Fruit fly (Drosophila melanogaster): ENCODE data around the gene boss.

Gene boss

dm6 chr3R:25996197-25997005 is 34.6 kb downstream of the boss start, which contains the start of gene CG43116 (continued):
- no peak for TF ChIP-seq gfzf (GFP tag; optimal IDR thresholded peaks at IDR 0.05)
- TF ChIP-seq D19A (tag; optimal IDR thresholded peaks at IDR 0.05) = peak; percentile 89
- peak; percentile 73 to 76 for TF ChIP-seq Pdp1 (GFP tag; optimal IDR thresholded peaks at IDR 0.05)
- TF ChIP-seq HLH4C (GFP tag; IDR thresholded peaks at IDR 0.05; ENCODE audit: partially characterized antibody) = 0 out of 3 replicates have a peak, but pooled peaks have one; percentile 19
- TF ChIP-seq tio (GFP tag; optimal IDR thresholded peaks at IDR 0.05) = peak; percentile 85
- no peak for TF ChIP-seq CG10431 (GFP tag; optimal IDR thresholded peaks at IDR 0.05)
- peak; percentile 90 for TF ChIP-seq chn (GFP tag; optimal IDR thresholded peaks at IDR 0.05)
- peak; percentile 95 for TF ChIP-seq CG18262 (tag; optimal IDR thresholded peaks at IDR 0.05)
- no peak for TF ChIP-seq sima (GFP tag; optimal IDR thresholded peaks at IDR 0.05)
- peak; percentile 76 for TF ChIP-seq CG6813 (GFP tag; optimal IDR thresholded peaks at IDR 0.05)
- peak; percentile 76 for TF ChIP-seq pum (GFP tag; optimal IDR thresholded peaks at IDR 0.05)
- peak; percentile 39 for TF ChIP-seq CG9817 (tag; optimal IDR thresholded peaks at IDR 0.05)
- TF ChIP-seq dpn (GFP tag; optimal IDR thresholded peaks at IDR 0.05) = peak; percentile 68 to 82
- peak; percentile 23; the same call in 1 of the 2 replicates for TF ChIP-seq CG14014 (GFP tag; IDR thresholded peaks at IDR 0.05)
- TF ChIP-seq bsh (GFP tag; optimal IDR thresholded peaks at IDR 0.05) = peak; percentile 85 to 97
- peak; percentile 83 for TF ChIP-seq CG7556 (GFP tag; optimal IDR thresholded peaks at IDR 0.05)
- TF ChIP-seq CG15011 (GFP tag; optimal IDR thresholded peaks at IDR 0.05) = peak; percentile 71
- peak; percentile 87 for TF ChIP-seq jing (GFP tag; optimal IDR thresholded peaks at IDR 0.05)
- peak in 1 of 2 experiments; percentile 88 for TF ChIP-seq Hr78 (GFP tag; optimal IDR thresholded peaks at IDR 0.05)
- no peak for TF ChIP-seq pita (GFP tag; optimal IDR thresholded peaks at IDR 0.05)
- peak; percentile 96 for TF ChIP-seq gem (tag; optimal IDR thresholded peaks at IDR 0.05)
- TF ChIP-seq sim (GFP tag; IDR thresholded peaks at IDR 0.05) = peak; percentile 85
- TF ChIP-seq CG1529 (GFP tag; optimal IDR thresholded peaks at IDR 0.05) = peak; percentile 90
- TF ChIP-seq Trl (optimal IDR thresholded peaks at IDR 0.05) = peak in 1 of 2 experiments; percentile 67
- TF ChIP-seq Trl (GFP tag; optimal IDR thresholded peaks at IDR 0.05) = no peak
- TF ChIP-seq Hey (tag; optimal IDR thresholded peaks at IDR 0.05) = no peak
- no peak for TF ChIP-seq sc (optimal IDR thresholded peaks at IDR 0.05)
- TF ChIP-seq sc (GFP tag; optimal IDR thresholded peaks at IDR 0.05) = peak; percentile 93
- peak; percentile 73 for TF ChIP-seq Atf3 (GFP tag; optimal IDR thresholded peaks at IDR 0.05)
- TF ChIP-seq Rfx (GFP tag; IDR thresholded peaks at IDR 0.05) = no peak
- peak; percentile 74 for TF ChIP-seq CG10654 (GFP tag; optimal IDR thresholded peaks at IDR 0.05)
- TF ChIP-seq CG10321 (GFP tag; IDR thresholded peaks at IDR 0.05) = no peak
- no peak for TF ChIP-seq rib (GFP tag; IDR thresholded peaks at IDR 0.05)
- TF ChIP-seq CG4707 (GFP tag; optimal IDR thresholded peaks at IDR 0.05) = peak; percentile 49
- TF ChIP-seq Chrac-16 (GFP tag; optimal IDR thresholded peaks at IDR 0.05) = peak; percentile 94
- peak; percentile 66 for TF ChIP-seq slp2 (GFP tag; optimal IDR thresholded peaks at IDR 0.05)
- no peak for TF ChIP-seq CG1603 (tag; optimal IDR thresholded peaks at IDR 0.05)
- no peak for TF ChIP-seq CG3281 (GFP tag; optimal IDR thresholded peaks at IDR 0.05)
- TF ChIP-seq E2f1 (GFP tag; IDR thresholded peaks at IDR 0.05) = peak; percentile 78
- peak; percentile 90 for TF ChIP-seq ac (GFP tag; optimal IDR thresholded peaks at IDR 0.05)
- TF ChIP-seq Doc2 (GFP tag; IDR thresholded peaks at IDR 0.05) = no peak
- no peak for TF ChIP-seq CG13894 (tag; optimal IDR thresholded peaks at IDR 0.05)
- peak; percentile 77; the same call in 2 of the 3 replicates for TF ChIP-seq CG34422 (GFP tag; IDR thresholded peaks at IDR 0.05)
- peak; percentile 88 for TF ChIP-seq CG4424 (GFP tag; optimal IDR thresholded peaks at IDR 0.05)
- TF ChIP-seq CG12219 (GFP tag; optimal IDR thresholded peaks at IDR 0.05) = peak; percentile 81
- TF ChIP-seq CG17186 (GFP tag; optimal IDR thresholded peaks at IDR 0.05) = peak; percentile 63
- TF ChIP-seq CHES-1-like (GFP tag; optimal IDR thresholded peaks at IDR 0.05) = no peak
- peak; percentile 66 for TF ChIP-seq ems (GFP tag; optimal IDR thresholded peaks at IDR 0.05)
- TF ChIP-seq gcm (GFP tag; optimal IDR thresholded peaks at IDR 0.05) = peak; percentile 96
